Fruit fly (Drosophila melanogaster) whole organism, pupa: ENCODE results near the gene tex.

Experiments
- CG10348 ChIP-seq: fragments of 200-800 bp; sonication (Bioruptor generic); IDR thresholded peaks from 2 replicates; pipeline ENCODE4 v1.3.6; 2022; ENCODE audit warnings: missing biosample characterization, missing genetic modification characterization
- CG8301 ChIP-seq: fragments of 200-800 bp; sonication (Bioruptor generic); optimal IDR thresholded peaks from 2 replicates; lab custom pipeline; 2018; ENCODE audit warnings: missing biosample characterization, mild to moderate bottlenecking, missing genetic modification characterization
- CG9948 ChIP-seq: fragments of 200-800 bp; sonication (Bioruptor generic); optimal IDR thresholded peaks from 2 replicates; lab custom pipeline; 2018; ENCODE audit warnings: missing biosample characterization, mild to moderate bottlenecking, missing genetic modification characterization, moderate library complexity
- Pif1B ChIP-seq: fragments of 200-800 bp; sonication (Bioruptor generic); optimal IDR thresholded peaks from 3 replicates; lab custom pipeline; 2016; ENCODE audit warnings: missing biosample characterization, missing genetic modification characterization
- Snoo ChIP-seq: fragments of 200-800 bp; sonication (Bioruptor generic); optimal IDR thresholded peaks from 3 replicates; lab custom pipeline; 2017; ENCODE audit warnings: missing biosample characterization, mild to moderate bottlenecking, missing genetic modification characterization, inconsistent platforms
- fd96Ca ChIP-seq: fragments of 200-800 bp; sonication (Bioruptor generic); IDR thresholded peaks from 3 replicates; pipeline ENCODE4 v1.3.6; 2022; ENCODE audit warnings: missing biosample characterization, missing genetic modification characterization
- gl ChIP-seq: fragments of 200-800 bp; sonication (Bioruptor generic); optimal IDR thresholded peaks from 2 replicates; lab custom pipeline; 2018; ENCODE audit warnings: missing biosample characterization, mild to moderate bottlenecking, missing genetic modification characterization

- TF ChIP-seq CG8301 (tag; lab: Kevin White, UChicago) (no peak), Snoo (tag; lab: Kevin White, UChicago) (no peak), fd96Ca (GFP tag; lab: Robert Waterston, UW) (no peak), CG10348 (GFP tag; lab: Robert Waterston, UW) (no peak), Pif1B (GFP tag; lab: Kevin White, UChicago) (no peak), CG9948 (tag; lab: Kevin White, UChicago) (no peak), gl (tag; lab: Kevin White, UChicago) (no peak)
Observed at dm6 chr3R:8285727-8286344, 22.6 kb downstream of the tex start.
